Fruit fly (Drosophila melanogaster): ENCODE data around the gene CG5787.

Gene CG5787

DNA sequence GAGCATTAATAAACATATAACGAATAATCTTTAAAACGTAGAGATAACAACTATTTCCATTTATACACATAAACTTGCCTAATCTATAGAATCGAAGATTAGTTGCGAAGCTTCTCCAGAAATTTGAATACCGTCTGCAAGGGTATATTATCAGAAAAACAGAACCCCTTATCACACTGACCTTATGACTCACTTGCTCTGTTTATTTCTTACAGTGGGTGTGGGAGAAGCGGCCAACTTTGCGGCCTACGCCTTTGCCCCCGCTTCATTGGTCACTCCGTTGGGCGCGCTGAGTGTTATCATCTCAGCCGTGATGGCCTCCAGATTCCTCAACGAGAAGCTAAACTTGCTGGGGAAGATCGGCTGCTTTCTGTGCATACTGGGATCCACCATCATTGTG is 7.4 kb downstream of the CG5787 start:
- TF ChIP-seq Mio (GFP tag; optimal IDR thresholded peaks at IDR 0.05): no peak
- TF ChIP-seq foxo (GFP tag; optimal IDR thresholded peaks at IDR 0.05): peak in 1 of 2 experiments; percentile 6

DNA sequence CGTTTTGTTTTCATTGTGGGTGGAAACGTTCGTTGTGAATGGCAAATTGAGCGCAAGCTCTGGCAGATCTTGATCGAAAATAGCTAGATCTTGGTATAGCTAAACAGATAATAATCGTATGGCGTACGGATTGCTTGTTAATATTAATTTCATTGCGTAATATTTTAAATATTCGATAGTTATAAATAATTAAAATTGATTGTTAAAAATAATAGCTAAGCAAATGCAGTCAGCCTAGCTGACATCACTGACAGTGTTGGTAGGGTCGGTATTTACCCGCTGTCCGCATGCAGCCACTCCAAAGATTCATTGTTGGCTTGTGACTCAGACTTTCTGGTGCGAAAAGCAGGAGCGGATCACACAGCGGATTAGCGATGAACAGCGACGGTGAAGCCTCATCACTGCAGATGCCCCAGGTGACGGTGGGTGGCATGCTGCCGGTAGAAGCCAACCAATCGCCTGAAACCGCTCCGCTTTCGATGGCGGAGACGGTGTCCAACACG is 8.3 kb downstream of the CG5787 start, which contains the start of the genes CG5776 and spict:
CG5776 (minus strand) TSS at position 34 of the 503 bp plus-strand sequence.
spict (plus strand) TSS at position 308 of the 503 bp plus-strand sequence.
- TF ChIP-seq h (GFP tag; optimal IDR thresholded peaks at IDR 0.05) (peak; percentile 70), Hnf4 (GFP tag; optimal IDR thresholded peaks at IDR 0.05) (no peak), Hr83 (GFP tag; optimal IDR thresholded peaks at IDR 0.05; ENCODE audit: poor library complexity, severe bottlenecking) (no peak), woc (GFP tag; optimal IDR thresholded peaks at IDR 0.05) (peak; percentile 50), Abd-B (GFP tag; optimal IDR thresholded peaks at IDR 0.05) (no peak), Jra (GFP tag; optimal IDR thresholded peaks at IDR 0.05) (peak; percentile 94), sv (GFP tag; optimal IDR thresholded peaks at IDR 0.05) (peak; percentile 14), brk (GFP tag; optimal IDR thresholded peaks at IDR 0.05) (no peak), CrebA (GFP tag; optimal IDR thresholded peaks at IDR 0.05; ENCODE audit: borderline replicate concordance) (no peak), Rel (GFP tag; optimal IDR thresholded peaks at IDR 0.05) (no peak), Rel (tag; optimal IDR thresholded peaks at IDR 0.05) (peak; percentile 85), usp (GFP tag; optimal IDR thresholded peaks at IDR 0.05) (no peak), foxo (GFP tag; optimal IDR thresholded peaks at IDR 0.05) (peak in 1 of 2 experiments; percentile 70), Vsx2 (GFP tag; optimal IDR thresholded peaks at IDR 0.05; ENCODE audit: partially characterized antibody) (no peak), dl (GFP tag; optimal IDR thresholded peaks at IDR 0.05; ENCODE audit: insufficient read depth in 1 of 2, partially characterized antibody in 2 of 2) (no peak), OdsH (GFP tag; optimal IDR thresholded peaks at IDR 0.05) (peak; percentile 21), Myc (optimal IDR thresholded peaks at IDR 0.05) (peak; percentile 96), Hr78 (GFP tag; optimal IDR thresholded peaks at IDR 0.05) (no peak), tai (GFP tag; optimal IDR thresholded peaks at IDR 0.05) (no peak), sage (GFP tag; optimal IDR thresholded peaks at IDR 0.05) (no peak), Dfd (GFP tag; optimal IDR thresholded peaks at IDR 0.05) (no peak), Mio (GFP tag; optimal IDR thresholded peaks at IDR 0.05) (no peak), dmrt93B (GFP tag; optimal IDR thresholded peaks at IDR 0.05) (peak; percentile 68), pan (optimal IDR thresholded peaks at IDR 0.05) (no peak), CG32264 (GFP tag; optimal IDR thresholded peaks at IDR 0.05) (no peak), br (GFP tag; optimal IDR thresholded peaks at IDR 0.05) (peak; percentile 73), N (GFP tag; optimal IDR thresholded peaks at IDR 0.05) (no peak), psq (GFP tag; optimal IDR thresholded peaks at IDR 0.05) (peak; percentile 41), GATAd (GFP tag; optimal IDR thresholded peaks at IDR 0.05) (no peak), fru (GFP tag; optimal IDR thresholded peaks at IDR 0.05) (peak; percentile 62), CG9705 (GFP tag; optimal IDR thresholded peaks at IDR 0.05) (peak; percentile 71), HLH106 (tag; optimal IDR thresholded peaks at IDR 0.05) (peak; percentile 80), ey (GFP tag; optimal IDR thresholded peaks at IDR 0.05) (peak; percentile 47), lola (GFP tag; optimal IDR thresholded peaks at IDR 0.05) (no peak), Sp1 (GFP tag; optimal IDR thresholded peaks at IDR 0.05) (peak; percentile 84), rgr (GFP tag; optimal IDR thresholded peaks at IDR 0.05) (peak; percentile 57), dsf (GFP tag; optimal IDR thresholded peaks at IDR 0.05; ENCODE audit: borderline replicate concordance) (peak; percentile 15), jim (GFP tag; optimal IDR thresholded peaks at IDR 0.05) (no peak), Dif (GFP tag; optimal IDR thresholded peaks at IDR 0.05; ENCODE audit: partially characterized antibody) (peak; percentile 72)

DNA sequence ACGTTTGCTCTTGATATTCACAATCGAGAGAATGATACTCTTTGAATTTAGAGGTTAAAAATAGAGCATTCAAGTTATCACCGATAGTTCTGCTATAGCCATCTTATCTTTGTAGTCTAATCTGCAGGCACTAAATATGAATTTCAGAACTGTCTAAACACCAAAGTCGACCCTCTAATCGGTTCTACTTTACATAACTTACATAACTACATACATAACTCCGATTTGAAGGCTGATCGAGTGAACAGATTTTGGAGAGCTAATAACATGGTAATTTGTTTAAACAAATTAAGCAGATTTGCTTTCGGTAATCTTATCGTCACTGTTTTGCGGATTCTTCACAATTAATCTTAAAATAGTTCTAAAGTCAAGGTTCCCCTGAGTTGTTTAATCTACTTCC is 11.3 kb downstream of the CG5787 start:
- no peak for TF ChIP-seq pan (optimal IDR thresholded peaks at IDR 0.05)
- no peak for TF ChIP-seq OdsH (GFP tag; optimal IDR thresholded peaks at IDR 0.05)
- no peak for TF ChIP-seq Dif (GFP tag; optimal IDR thresholded peaks at IDR 0.05; ENCODE audit: partially characterized antibody)
- TF ChIP-seq Vsx2 (GFP tag; optimal IDR thresholded peaks at IDR 0.05; ENCODE audit: partially characterized antibody): no peak
- no peak for TF ChIP-seq HLH106 (tag; optimal IDR thresholded peaks at IDR 0.05)
- TF ChIP-seq psq (GFP tag; optimal IDR thresholded peaks at IDR 0.05): no peak
- no peak for TF ChIP-seq dmrt93B (GFP tag; optimal IDR thresholded peaks at IDR 0.05)
- TF ChIP-seq foxo (GFP tag; optimal IDR thresholded peaks at IDR 0.05): no peak

Measured in whole organism, wandering third instar larva.